Worm (Caenorhabditis elegans): ENCODE data around the gene tyra-3.
A peak's percentile ranks its signal among the peaks of the same experiment; 100 is the strongest.

The tyra-3 gene

ce11 chrX:4972039-4972581, 24.3 kb downstream of the tyra-3 start:
- peak; percentile 87 for TF ChIP-seq nhr-23 (tag; optimal IDR thresholded peaks at IDR 0.05)
- TF ChIP-seq ceh-16 (tag; optimal IDR thresholded peaks at IDR 0.05) = no peak
- no peak for TF ChIP-seq jun-1 (tag; optimal IDR thresholded peaks at IDR 0.05)
- peak; percentile 18 for TF ChIP-seq nhr-43 (tag; optimal IDR thresholded peaks at IDR 0.05; ENCODE audit: poor library complexity, severe bottlenecking)
- peak; percentile 30 for TF ChIP-seq lin-39 (tag; optimal IDR thresholded peaks at IDR 0.05)
- peak; percentile 4 for TF ChIP-seq nhr-25 (tag; optimal IDR thresholded peaks at IDR 0.05)
- peak in 1 of 3 experiments; percentile 3 for TF ChIP-seq elt-3 (tag; optimal IDR thresholded peaks at IDR 0.05)

ce11 chrX:4974486-4974885, 26.6 kb downstream of the tyra-3 start:
- TF ChIP-seq nhr-77 (tag; optimal IDR thresholded peaks at IDR 0.05) (no peak), eor-1 (tag; optimal IDR thresholded peaks at IDR 0.05) (no peak), hmg-11 (tag; optimal IDR thresholded peaks at IDR 0.05) (no peak)

- TF ChIP-seq daf-12 (tag; optimal IDR thresholded peaks at IDR 0.05) = no peak
- no peak for TF ChIP-seq lin-39 (tag; optimal IDR thresholded peaks at IDR 0.05)
- TF ChIP-seq elt-3 (tag; optimal IDR thresholded peaks at IDR 0.05) = no peak
- no peak for TF ChIP-seq zag-1 (tag; optimal IDR thresholded peaks at IDR 0.05)
- TF ChIP-seq nhr-77 (tag; optimal IDR thresholded peaks at IDR 0.05) = no peak
- no peak for TF ChIP-seq nhr-11 (tag; optimal IDR thresholded peaks at IDR 0.05)
- no peak for TF ChIP-seq lsy-12 (tag; optimal IDR thresholded peaks at IDR 0.05)
- no peak for TF ChIP-seq R02D3.7 (tag; optimal IDR thresholded peaks at IDR 0.05)
- TF ChIP-seq nhr-25 (tag; optimal IDR thresholded peaks at IDR 0.05) = no peak
- no peak for TF ChIP-seq ama-1 (optimal IDR thresholded peaks at IDR 0.05)
- TF ChIP-seq nfya-1 (tag; optimal IDR thresholded peaks at IDR 0.05; ENCODE audit: insufficient read depth) = no peak
- TF ChIP-seq nhr-43 (tag; optimal IDR thresholded peaks at IDR 0.05; ENCODE audit: poor library complexity, severe bottlenecking) = no peak
- TF ChIP-seq snpc-4 (tag; optimal IDR thresholded peaks at IDR 0.05) = no peak
- no peak for TF ChIP-seq ztf-4 (tag; optimal IDR thresholded peaks at IDR 0.05)
- no peak for TF ChIP-seq pha-4 (tag; optimal IDR thresholded peaks at IDR 0.05)
These were observed 28.7 kb downstream of the tyra-3 start, which contains the start of gene lfi-1 for ce11 chrX:4976530-4976929. TSS of gene lfi-1 (plus strand) at chrX:4976830.

DNA sequence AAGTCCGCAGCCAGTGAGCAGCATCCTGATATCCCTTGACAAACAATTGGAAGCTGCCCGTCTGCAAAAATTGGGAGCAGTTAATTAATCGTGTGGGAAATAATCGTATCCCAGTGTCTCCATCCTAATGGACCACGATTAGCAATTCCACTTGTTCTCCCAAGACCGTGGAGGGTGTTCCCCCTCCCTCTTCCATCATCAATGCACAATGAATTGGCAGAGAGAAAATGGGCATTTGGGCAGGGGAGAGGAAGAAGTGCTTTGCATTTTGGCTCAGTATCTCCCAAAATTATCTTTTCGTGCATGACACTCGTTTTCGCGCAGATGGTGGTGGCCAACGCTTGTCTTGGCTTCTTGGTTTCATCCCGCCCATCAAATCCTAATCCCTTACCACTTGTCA, 30.3 kb downstream of the tyra-3 start:
- TF ChIP-seq elt-1 (tag; optimal IDR thresholded peaks at IDR 0.05) (no peak), fos-1 (tag; optimal IDR thresholded peaks at IDR 0.05) (no peak), ama-1 (optimal IDR thresholded peaks at IDR 0.05) (no peak), lin-39 (tag; optimal IDR thresholded peaks at IDR 0.05) (no peak), elt-2 (tag; optimal IDR thresholded peaks at IDR 0.05) (no peak), eor-1 (tag; optimal IDR thresholded peaks at IDR 0.05) (no peak), ztf-11 (tag; optimal IDR thresholded peaks at IDR 0.05) (no peak), nhr-77 (tag; optimal IDR thresholded peaks at IDR 0.05) (no peak), tbx-2 (tag; optimal IDR thresholded peaks at IDR 0.05) (no peak), elt-3 (tag; optimal IDR thresholded peaks at IDR 0.05) (no peak), nhr-12 (tag; optimal IDR thresholded peaks at IDR 0.05) (no peak)

- TF ChIP-seq elt-2 (tag; optimal IDR thresholded peaks at IDR 0.05) = peak; percentile 35
- TF ChIP-seq hmg-11 (tag; optimal IDR thresholded peaks at IDR 0.05) = no peak
These were observed 31.2 kb downstream of the tyra-3 start for ce11 chrX:4979060-4979459.

- TF ChIP-seq fkh-10 (GFP tag; optimal IDR thresholded peaks at IDR 0.05) = no peak
- TF ChIP-seq zag-1 (tag; optimal IDR thresholded peaks at IDR 0.05) = no peak
- peak; percentile 61 for TF ChIP-seq nfya-1 (tag; optimal IDR thresholded peaks at IDR 0.05; ENCODE audit: insufficient read depth)
- TF ChIP-seq ceh-16 (tag; optimal IDR thresholded peaks at IDR 0.05) = no peak
- peak; percentile 35 for TF ChIP-seq unc-62 (GFP tag; optimal IDR thresholded peaks at IDR 0.05)
- peak; percentile 24 for TF ChIP-seq hmg-11 (tag; optimal IDR thresholded peaks at IDR 0.05)
These were observed 33.2 kb downstream of the tyra-3 start for ce11 chrX:4981059-4981458.

DNA sequence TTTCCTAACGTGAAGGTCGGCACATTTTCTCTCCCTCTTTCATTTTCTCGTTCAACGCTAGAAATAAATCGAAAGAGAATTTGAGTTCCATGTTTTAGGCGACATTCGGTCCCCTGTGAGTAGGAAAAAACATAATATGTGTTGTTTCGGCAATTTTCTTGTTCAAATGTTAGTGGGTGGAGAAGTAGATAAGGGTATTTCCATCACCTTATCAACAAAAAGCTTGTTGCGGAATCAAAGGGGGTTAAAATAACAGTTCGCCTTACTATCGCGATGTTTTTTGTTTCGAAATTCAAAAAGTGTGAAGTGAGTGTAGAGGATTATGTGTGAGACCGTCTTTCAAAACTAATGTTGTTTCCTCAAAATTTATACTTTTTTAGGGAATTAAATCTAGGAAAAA, 33.7 kb downstream of the tyra-3 start:
- TF ChIP-seq elt-2 (tag; optimal IDR thresholded peaks at IDR 0.05) = peak; percentile 56
- peak; percentile 32 for TF ChIP-seq pqm-1 (tag; optimal IDR thresholded peaks at IDR 0.05)
- TF ChIP-seq nhr-11 (tag; optimal IDR thresholded peaks at IDR 0.05) = no peak
